Worm (Caenorhabditis elegans) whole organism, L2 larva: ENCODE results near the gene T07C4.3.

Experiments used
- F13H6.1 ChIP-seq: sonication (generic microtip); optimal IDR thresholded peaks from 2 replicates; lab custom pipeline; 2016; ENCODE audit warnings: missing genetic modification characterization, missing compliant biosample characterization
- R02D3.7 ChIP-seq: fragments of 150-350 bp; optimal IDR thresholded peaks from 2 replicates; lab custom pipeline; 2014; ENCODE audit warnings: missing biosample characterization, missing genetic modification characterization
- Y55F3AM.14 ChIP-seq: fragments of 200-800 bp; sonication (Bioruptor generic); optimal IDR thresholded peaks from 2 replicates; lab custom pipeline; 2018; ENCODE audit warnings: mild to moderate bottlenecking, missing genetic modification characterization, missing compliant biosample characterization
- ZK546.5 ChIP-seq: sonication (generic microtip); optimal IDR thresholded peaks from 2 replicates; lab custom pipeline; 2017; ENCODE audit warnings: missing biosample characterization, missing genetic modification characterization
- alr-1 ChIP-seq: fragments of 150-350 bp; optimal IDR thresholded peaks from 2 replicates; lab custom pipeline; 2014; ENCODE audit warnings: missing biosample characterization, missing genetic modification characterization
- aly-2 ChIP-seq: fragments of 150-350 bp; optimal IDR thresholded peaks from 2 replicates; lab custom pipeline; 2014; ENCODE audit warnings: missing biosample characterization, missing genetic modification characterization
- ama-1 ChIP-seq: fragments of 150-350 bp; optimal IDR thresholded peaks from 2 replicates; lab custom pipeline; 2018; ENCODE audit warnings: inconsistent platforms
- blmp-1 ChIP-seq: sonication (generic microtip); optimal IDR thresholded peaks from 2 replicates; lab custom pipeline; 2017; ENCODE audit warnings: missing genetic modification characterization, mild to moderate bottlenecking, missing compliant biosample characterization, antibody characterized with exemption, moderate library complexity; ENCODE audit not compliant: insufficient read depth
- ceh-16 ChIP-seq: fragments of 150-350 bp; optimal IDR thresholded peaks from 2 replicates; lab custom pipeline; 2014; ENCODE audit warnings: missing biosample characterization, missing genetic modification characterization
- ceh-82 ChIP-seq: fragments of 150-350 bp; optimal IDR thresholded peaks from 2 replicates; lab custom pipeline; 2014; ENCODE audit warnings: missing biosample characterization, missing genetic modification characterization
- dmd-4 ChIP-seq: sonication (generic microtip); optimal IDR thresholded peaks from 2 replicates; lab custom pipeline; 2017; ENCODE audit warnings: missing biosample characterization, missing genetic modification characterization
- elt-1 ChIP-seq: fragments of 150-350 bp; optimal IDR thresholded peaks from 2 replicates; lab custom pipeline; 2014; ENCODE audit warnings: missing biosample characterization, missing genetic modification characterization
- fos-1 ChIP-seq: fragments of 150-350 bp; optimal IDR thresholded peaks from 2 replicates; lab custom pipeline; 2014; ENCODE audit warnings: missing biosample characterization, missing genetic modification characterization
- gmeb-1 ChIP-seq: fragments of 150-350 bp; optimal IDR thresholded peaks from 2 replicates; lab custom pipeline; 2014; ENCODE audit warnings: missing biosample characterization, missing genetic modification characterization
- lin-11 ChIP-seq: fragments of 150-350 bp; sonication (generic microtip); optimal IDR thresholded peaks from 2 replicates; lab custom pipeline; 2014; ENCODE audit warnings: missing biosample characterization, missing genetic modification characterization, inconsistent platforms, mixed read lengths
- lin-13 ChIP-seq: fragments of 150-350 bp; optimal IDR thresholded peaks from 2 replicates; lab custom pipeline; 2014; ENCODE audit warnings: missing biosample characterization, missing genetic modification reagents, missing genetic modification characterization
- lin-39 ChIP-seq: fragments of 150-350 bp; optimal IDR thresholded peaks from 2 replicates; lab custom pipeline; 2014; ENCODE audit warnings: missing biosample characterization, missing genetic modification reagents, missing genetic modification characterization
- lsy-2 ChIP-seq, 2 experiments: fragments of 150-350 bp in 1 of 2; sonication (generic microtip) in 1 of 2; optimal IDR thresholded peaks; 2 replicates each; lab custom pipeline; 2014 to 2017; ENCODE audit warnings: missing biosample characterization in 2 of 2, missing genetic modification characterization in 2 of 2
- mab-5 ChIP-seq: fragments of 150-350 bp; optimal IDR thresholded peaks from 2 replicates; lab custom pipeline; 2014; ENCODE audit warnings: missing biosample characterization, missing genetic modification characterization
- mdl-1 ChIP-seq, 2 experiments: fragments of 150-350 bp in 1 of 2; sonication (generic microtip) in 1 of 2; optimal IDR thresholded peaks; 2 replicates each; lab custom pipeline; 2017; ENCODE audit warnings: missing biosample characterization in 2 of 2, missing genetic modification characterization in 2 of 2
- nhr-10 ChIP-seq: sonication (generic microtip); optimal IDR thresholded peaks from 2 replicates; lab custom pipeline; 2017; ENCODE audit warnings: missing biosample characterization, missing genetic modification characterization
- nhr-12 ChIP-seq: fragments of 150-350 bp; optimal IDR thresholded peaks from 2 replicates; lab custom pipeline; 2014; ENCODE audit warnings: missing biosample characterization, missing genetic modification characterization
- nhr-129 ChIP-seq: fragments of 150-350 bp; optimal IDR thresholded peaks from 2 replicates; lab custom pipeline; 2014; ENCODE audit warnings: missing biosample characterization, missing genetic modification characterization
- nhr-21 ChIP-seq: fragments of 150-350 bp; optimal IDR thresholded peaks from 2 replicates; lab custom pipeline; 2014; ENCODE audit warnings: missing biosample characterization, missing genetic modification characterization
- nhr-23 ChIP-seq: fragments of 150-350 bp; optimal IDR thresholded peaks from 2 replicates; lab custom pipeline; 2014; ENCODE audit warnings: missing biosample characterization, missing genetic modification reagents, missing genetic modification characterization
- nhr-237 ChIP-seq: fragments of 150-350 bp; optimal IDR thresholded peaks from 2 replicates; lab custom pipeline; 2014; ENCODE audit warnings: missing biosample characterization, missing genetic modification characterization
- nhr-25 ChIP-seq: fragments of 150-350 bp; sonication (generic microtip); optimal IDR thresholded peaks from 3 replicates; lab custom pipeline; 2014; ENCODE audit warnings: missing biosample characterization, missing genetic modification characterization
- nhr-6 ChIP-seq: fragments of 150-350 bp; optimal IDR thresholded peaks from 2 replicates; lab custom pipeline; 2014; ENCODE audit warnings: missing biosample characterization, missing genetic modification characterization
- nhr-77 ChIP-seq: fragments of 150-350 bp; optimal IDR thresholded peaks from 2 replicates; lab custom pipeline; 2014; ENCODE audit warnings: missing biosample characterization, missing genetic modification characterization
- peb-1 ChIP-seq: fragments of 150-350 bp; optimal IDR thresholded peaks from 2 replicates; lab custom pipeline; 2014; ENCODE audit warnings: missing biosample characterization, missing genetic modification characterization
- skn-1 ChIP-seq: sonication (generic microtip); optimal IDR thresholded peaks from 2 replicates; lab custom pipeline; 2017; ENCODE audit warnings: missing biosample characterization, missing genetic modification characterization
- sma-3 ChIP-seq: sonication (generic microtip); optimal IDR thresholded peaks from 2 replicates; lab custom pipeline; 2016; ENCODE audit warnings: missing genetic modification reagents, missing genetic modification characterization, missing compliant biosample characterization
- snpc-4 ChIP-seq: fragments of 150-350 bp; optimal IDR thresholded peaks from 2 replicates; lab custom pipeline; 2014; ENCODE audit warnings: missing biosample characterization, missing genetic modification characterization
- unc-39 ChIP-seq: fragments of 150-350 bp; optimal IDR thresholded peaks from 2 replicates; lab custom pipeline; 2014; ENCODE audit warnings: missing biosample characterization, missing genetic modification characterization
- unc-62 ChIP-seq: fragments of 150-350 bp; optimal IDR thresholded peaks from 2 replicates; lab custom pipeline; 2014; ENCODE audit warnings: missing biosample characterization, missing genetic modification reagents, missing genetic modification characterization
- ztf-11 ChIP-seq: sonication (generic microtip); optimal IDR thresholded peaks from 2 replicates; lab custom pipeline; 2017; ENCODE audit warnings: missing biosample characterization, missing genetic modification characterization
- ztf-4 ChIP-seq: fragments of 150-350 bp; optimal IDR thresholded peaks from 2 replicates; lab custom pipeline; 2014; ENCODE audit warnings: missing biosample characterization, missing genetic modification characterization

The T07C4.3 gene

DNA sequence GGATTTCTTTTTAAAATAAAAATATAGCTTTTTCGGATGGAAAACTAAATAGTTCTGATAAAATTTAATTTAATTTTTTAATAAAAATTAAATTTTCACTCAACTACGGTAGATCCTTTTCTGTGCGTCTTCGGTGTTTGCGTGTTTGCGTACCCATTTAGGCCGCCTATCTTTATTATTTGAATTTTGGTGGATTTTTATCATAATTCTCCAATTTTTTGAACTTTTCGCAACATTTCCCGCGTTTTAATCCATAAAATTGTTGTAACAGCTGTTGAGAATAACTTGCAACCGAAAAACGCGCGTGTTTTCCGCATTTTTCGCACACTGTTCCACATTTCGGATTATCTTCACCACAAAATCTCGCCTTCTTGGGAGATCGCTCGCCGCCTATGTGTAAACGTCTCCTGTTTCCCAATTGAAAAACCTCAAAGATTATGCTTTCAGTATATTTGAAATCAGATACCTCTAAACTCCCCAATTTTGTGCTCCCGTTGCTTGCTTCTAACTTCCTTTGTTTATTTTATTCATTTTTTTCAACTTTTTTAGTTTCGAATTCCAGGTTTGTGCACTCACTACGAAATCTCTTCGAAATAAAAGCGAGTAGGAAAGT lies at the start of gene T07C4.3:
Gene T07C4.3, plus strand, starts transcription at position 563 of the 613 bp plus-strand sequence.
- TF ChIP-seq ceh-82 (tag; lab: Kevin White, UChicago) (no peak), lin-39 (tag; lab: Kevin White, UChicago) (no peak), nhr-21 (tag; lab: Kevin White, UChicago) (no peak), nhr-23 (tag; lab: Kevin White, UChicago) (no peak), nhr-6 (tag; lab: Kevin White, UChicago) (no peak), lsy-2 (tag; optimal IDR thresholded peaks at IDR 0.05; lab: Kevin White, UChicago) (no peak)

DNA sequence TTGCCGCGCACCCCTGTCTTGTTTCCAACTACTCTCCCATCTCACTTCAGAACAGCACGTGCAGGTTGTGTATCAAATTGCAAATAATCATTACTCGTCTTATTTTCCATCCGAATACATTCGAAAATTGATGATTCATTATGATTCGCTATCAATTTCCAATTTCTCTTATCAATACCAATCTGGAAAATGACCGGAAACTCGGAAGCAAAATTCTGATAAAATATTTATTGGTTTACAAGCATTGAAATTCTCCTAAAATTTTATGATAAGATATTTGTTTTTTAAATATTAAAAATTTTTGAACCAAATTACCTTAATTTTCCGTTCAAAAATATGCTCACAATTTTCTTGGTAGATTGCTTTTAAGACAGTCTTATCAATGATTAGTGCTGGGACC lies 46.7 kb upstream of the T07C4.3 start:
- TF ChIP-seq fos-1 (tag; lab: Kevin White, UChicago) (peak; percentile 94), nhr-77 (tag; lab: Kevin White, UChicago) (no peak)

DNA sequence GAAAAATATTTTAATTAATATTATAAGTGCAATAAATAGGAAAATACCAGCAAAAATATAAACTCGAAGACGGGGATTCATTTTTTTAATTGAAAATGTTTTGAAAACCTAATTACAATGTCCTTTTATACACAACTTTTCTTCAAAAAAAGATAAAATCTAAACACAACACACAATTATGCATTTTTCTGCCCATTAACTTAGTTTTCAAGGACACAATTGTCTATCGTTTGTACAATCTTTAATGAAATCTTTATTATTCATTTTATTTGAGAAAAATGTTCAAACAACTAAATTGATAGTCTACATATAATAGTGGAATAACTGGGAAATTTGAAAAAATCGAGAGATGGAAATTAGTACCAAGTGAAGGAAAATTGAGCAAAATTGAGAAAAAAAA lies 45.9 kb upstream of the T07C4.3 start, which contains the start of gene T07A5.1:
Gene T07A5.1, minus strand, starts transcription at position 149 of the 400 bp plus-strand sequence.
- no peak for TF ChIP-seq nhr-6 (tag; lab: Kevin White, UChicago)
- peak; percentile 90 for TF ChIP-seq ceh-16 (tag; lab: Kevin White, UChicago)

ce11 chrIII:10311016-10311415 lies 40.9 kb upstream of the T07C4.3 start, which contains the start of gene T07A5.7:
Gene T07A5.7, minus strand, starts transcription at chrIII:10311116.
- TF ChIP-seq R02D3.7 (tag; lab: Kevin White, UChicago) = no peak
- no peak for TF ChIP-seq mdl-1 (tag; optimal IDR thresholded peaks at IDR 0.05; lab: Kevin White, UChicago)
- TF ChIP-seq ceh-82 (tag; lab: Kevin White, UChicago) = no peak
- TF ChIP-seq ZK546.5 (tag; lab: Kevin White, UChicago) = no peak

DNA sequence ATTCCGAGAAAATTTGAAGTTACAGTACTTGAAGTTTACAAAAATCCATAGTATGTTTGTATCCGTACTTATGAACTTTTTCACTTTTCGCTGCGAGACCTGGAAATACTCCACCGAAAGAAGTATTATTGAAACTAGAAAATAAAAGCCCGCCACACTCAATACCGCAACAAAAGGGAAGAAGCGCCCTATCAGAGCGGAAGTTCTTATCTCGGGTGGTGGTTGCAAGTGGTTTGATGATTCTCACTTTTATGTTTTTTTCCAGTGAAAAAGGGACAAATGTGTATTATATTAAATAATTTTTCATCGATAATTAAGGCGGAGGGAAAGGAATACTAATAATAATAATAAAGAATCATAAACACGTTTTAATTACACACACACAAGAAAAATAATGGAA lies 37.7 kb upstream of the T07C4.3 start:
- TF ChIP-seq ceh-82 (tag; lab: Kevin White, UChicago) = no peak
- peak; percentile 75 for TF ChIP-seq fos-1 (tag; lab: Kevin White, UChicago)
- TF ChIP-seq, all 48 proteins: peak for 1

DNA sequence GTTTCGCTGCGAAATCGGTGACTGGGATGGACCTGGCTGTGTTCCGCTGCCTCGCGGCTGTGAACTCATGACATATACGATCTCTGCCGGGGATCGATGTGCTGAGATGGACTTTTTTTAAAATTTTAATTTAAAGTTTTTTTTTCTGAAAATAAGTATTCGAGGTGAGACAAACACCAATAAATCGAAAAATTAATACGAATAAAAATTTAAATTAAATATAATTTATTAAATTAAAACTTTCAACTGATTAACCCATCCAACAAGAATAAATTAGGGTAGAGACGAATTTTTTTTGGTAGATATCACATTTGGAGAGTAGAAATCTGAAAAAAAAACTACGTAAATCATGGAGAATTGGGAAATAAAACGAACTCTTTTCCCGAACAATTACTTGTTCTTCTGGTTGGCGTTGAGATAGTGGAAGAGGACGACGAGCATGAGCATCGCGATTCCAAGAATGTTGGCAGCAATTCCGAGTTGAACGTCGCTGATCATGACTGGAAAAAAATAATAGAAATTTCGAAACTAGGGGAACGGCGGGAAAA lies 33.8 kb upstream of the T07C4.3 start, which contains the start of the genes unc-50 and ostf-4:
Gene unc-50, minus strand, starts transcription at position 101 of the 548 bp plus-strand sequence.
Gene ostf-4, minus strand, starts transcription at position 498 of the 548 bp plus-strand sequence.
- TF ChIP-seq unc-39 (tag; lab: Kevin White, UChicago) = no peak

- TF ChIP-seq elt-1 (tag; lab: Kevin White, UChicago) (no peak), mdl-1 (tag; optimal IDR thresholded peaks at IDR 0.05; lab: Kevin White, UChicago) (no peak), nhr-25 (tag; lab: Kevin White, UChicago) (no peak), lin-13 (GFP tag; lab: Kevin White, UChicago) (peak; percentile 60), ztf-11 (tag; lab: Kevin White, UChicago) (no peak), nhr-23 (tag; lab: Kevin White, UChicago) (no peak), skn-1 (tag; lab: Kevin White, UChicago) (no peak), dmd-4 (no peak), ceh-16 (tag; lab: Kevin White, UChicago) (no peak), mab-5 (peak; percentile 50), R02D3.7 (tag; lab: Kevin White, UChicago) (no peak), F13H6.1 (tag; lab: Kevin White, UChicago) (peak; percentile 35), ZK546.5 (tag; lab: Kevin White, UChicago) (no peak), nhr-129 (tag; lab: Kevin White, UChicago) (peak; percentile 65), nhr-237 (tag; lab: Kevin White, UChicago) (no peak), alr-1 (tag; lab: Kevin White, UChicago) (no peak), blmp-1 (tag; lab: Kevin White, UChicago) (no peak), snpc-4 (tag; lab: Kevin White, UChicago) (no peak), aly-2 (tag; lab: Kevin White, UChicago) (no peak), ama-1 (lab: Kevin White, UChicago) (no peak), nhr-21 (tag; lab: Kevin White, UChicago) (peak; percentile 4), lin-11 (peak; percentile 17), ztf-4 (tag; lab: Kevin White, UChicago) (no peak), Y55F3AM.14 (GFP tag; lab: Kevin White, UChicago) (no peak), sma-3 (GFP tag; lab: Kevin White, UChicago) (no peak), nhr-10 (no peak), gmeb-1 (peak; percentile 16), peb-1 (tag; lab: Kevin White, UChicago) (no peak), lin-39 (tag; lab: Kevin White, UChicago) (no peak), nhr-6 (tag; lab: Kevin White, UChicago) (no peak), nhr-12 (no peak), unc-62 (GFP tag; lab: Kevin White, UChicago) (no peak), lsy-2 (tag; optimal IDR thresholded peaks at IDR 0.05; lab: Kevin White, UChicago) (peak in 1 of 2 experiments; percentile 84)
Measured at ce11 chrIII:10318755-10319154, 33.2 kb upstream of the T07C4.3 start, which contains the start of gene unc-69. Gene unc-69, plus strand, starts transcription at chrIII:10318939.
